Comparison of ENCODE assay signal across 1 fruit fly cellular context in the genomic region with DNA sequence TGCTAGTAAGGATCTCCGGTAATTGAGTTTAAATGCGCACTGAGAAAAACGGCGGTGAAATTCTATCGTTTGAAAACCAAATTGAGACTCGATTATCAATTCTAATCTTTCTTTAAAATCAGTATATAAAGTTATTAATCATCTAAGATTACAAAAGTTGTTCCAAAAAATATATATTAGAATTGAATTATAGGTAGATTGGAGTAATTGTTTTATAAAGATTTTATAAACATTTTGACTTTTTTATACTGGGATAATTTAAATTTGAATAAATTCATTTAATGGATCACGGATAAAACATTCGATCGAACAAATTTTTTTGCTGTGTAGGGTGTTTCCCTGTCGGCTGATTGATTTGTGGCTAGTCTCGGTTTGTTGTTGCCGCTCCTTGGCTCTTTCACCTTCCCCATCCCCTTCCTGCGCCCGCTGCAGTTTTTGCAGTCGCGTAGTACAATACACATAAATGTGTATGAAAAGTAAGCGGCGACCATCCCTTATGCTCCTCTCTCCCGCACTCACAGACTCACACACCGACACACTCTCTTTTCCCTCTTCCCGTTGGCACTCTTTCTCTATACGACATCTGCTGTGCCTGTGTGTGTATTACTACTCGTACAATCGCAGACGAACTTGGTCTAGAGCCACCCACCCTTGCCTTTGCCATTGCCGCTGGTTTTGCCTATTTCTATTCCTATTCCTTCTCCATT.
TF ChIP-seq lines count a peak whose summit lies in the region.

No protein-coding gene starts in this region.

TF ChIP-seq in whole organism, embryonic, 481 proteins besides CTCF, POLR2A, EP300 and RAD21 (continued from another document and continues in another):
- TF ChIP-seq H2.0 (GFP tag; IDR thresholded peaks at IDR 0.05; lab: Robert Waterston, UW): 0 out of 2 replicates have a peak, but pooled peaks have one; percentile 3
- peak; percentile 45 for TF ChIP-seq CG17359 (tag; optimal IDR thresholded peaks at IDR 0.05; lab: Kevin White, UChicago)
- no peak for TF ChIP-seq bowl (GFP tag; IDR thresholded peaks at IDR 0.05; lab: Robert Waterston, UW)
- TF ChIP-seq fu2 (GFP tag; optimal IDR thresholded peaks at IDR 0.05; lab: Kevin White, UChicago): peak; percentile 3
- TF ChIP-seq CG8281 (tag; optimal IDR thresholded peaks at IDR 0.05; lab: Kevin White, UChicago): peak; percentile 16
- peak; percentile 90 for TF ChIP-seq CG14710 (tag; optimal IDR thresholded peaks at IDR 0.05; lab: Kevin White, UChicago)
- TF ChIP-seq HLH54F (GFP tag; optimal IDR thresholded peaks at IDR 0.05; lab: Kevin White, UChicago): peak; percentile 29
- peak; percentile 87 for TF ChIP-seq CG16815 (GFP tag; optimal IDR thresholded peaks at IDR 0.05; lab: Kevin White, UChicago)
- TF ChIP-seq CG1529 (GFP tag; optimal IDR thresholded peaks at IDR 0.05; lab: Kevin White, UChicago): peak; percentile 63
- TF ChIP-seq oc (tag; optimal IDR thresholded peaks at IDR 0.05; lab: Kevin White, UChicago): no peak
- TF ChIP-seq CG2678 (tag; optimal IDR thresholded peaks at IDR 0.05; lab: Kevin White, UChicago): peak; percentile 86
- no peak for TF ChIP-seq vfl (GFP tag; optimal IDR thresholded peaks at IDR 0.05; lab: Kevin White, UChicago)
- no peak for TF ChIP-seq Atf3 (GFP tag; optimal IDR thresholded peaks at IDR 0.05; lab: Kevin White, UChicago)
- TF ChIP-seq CG17385 (GFP tag; optimal IDR thresholded peaks at IDR 0.05; lab: Kevin White, UChicago): peak; percentile 71
- TF ChIP-seq CG15011 (GFP tag; optimal IDR thresholded peaks at IDR 0.05; lab: Kevin White, UChicago): peak; percentile 58
- TF ChIP-seq CG10274 (GFP tag; optimal IDR thresholded peaks at IDR 0.05; lab: Kevin White, UChicago): peak; percentile 26
- TF ChIP-seq B-H1 (GFP tag; IDR thresholded peaks at IDR 0.05; lab: Robert Waterston, UW): no peak
- TF ChIP-seq da (GFP tag; optimal IDR thresholded peaks at IDR 0.05; lab: Kevin White, UChicago): no peak
- no peak for TF ChIP-seq tna (GFP tag; IDR thresholded peaks at IDR 0.05; lab: Robert Waterston, UW; ENCODE audit: partially characterized antibody)
- no peak for TF ChIP-seq usp (GFP tag; optimal IDR thresholded peaks at IDR 0.05; lab: Kevin White, UChicago)
- TF ChIP-seq p53 (GFP tag; optimal IDR thresholded peaks at IDR 0.05; lab: Kevin White, UChicago): no peak
- no peak for TF ChIP-seq CG5953 (GFP tag; IDR thresholded peaks at IDR 0.05; lab: Robert Waterston, UW)
- TF ChIP-seq Ets65A (GFP tag; lab: Kevin White, UChicago): peak; percentile 90
- 0 out of 2 replicates have a peak, but pooled peaks have one; percentile 3 for TF ChIP-seq wdn (GFP tag; IDR thresholded peaks at IDR 0.05; lab: Robert Waterston, UW)
- no peak for TF ChIP-seq zen2 (GFP tag; IDR thresholded peaks at IDR 0.05; lab: Robert Waterston, UW; ENCODE audit: partially characterized antibody)
- TF ChIP-seq unpg (GFP tag; optimal IDR thresholded peaks at IDR 0.05; lab: Kevin White, UChicago): peak; percentile 78
- TF ChIP-seq dm (GFP tag; optimal IDR thresholded peaks at IDR 0.05; lab: Kevin White, UChicago): no peak
- peak; percentile 66 for TF ChIP-seq CG4820 (GFP tag; optimal IDR thresholded peaks at IDR 0.05; lab: Kevin White, UChicago)
- no peak for TF ChIP-seq Taf1 (GFP tag; IDR thresholded peaks at IDR 0.05; lab: Robert Waterston, UW)
- TF ChIP-seq BtbVII (GFP tag; optimal IDR thresholded peaks at IDR 0.05; lab: Kevin White, UChicago): peak; percentile 66
- no peak for TF ChIP-seq CG17912 (GFP tag; optimal IDR thresholded peaks at IDR 0.05; lab: Kevin White, UChicago)
- TF ChIP-seq HmgD (GFP tag; optimal IDR thresholded peaks at IDR 0.05; lab: Kevin White, UChicago): no peak
- peak; percentile 9 for TF ChIP-seq Jarid2 (GFP tag; optimal IDR thresholded peaks at IDR 0.05; lab: Kevin White, UChicago)
- peak; percentile 25; the same call in 1 of the 3 replicates for TF ChIP-seq ci (GFP tag; IDR thresholded peaks at IDR 0.05; lab: Robert Waterston, UW)
- no peak for TF ChIP-seq hkb (optimal IDR thresholded peaks at IDR 0.05; lab: Kevin White, UChicago)
- no peak for TF ChIP-seq hkb (GFP tag; IDR thresholded peaks at IDR 0.05; lab: Robert Waterston, UW)
- TF ChIP-seq CG11456 (GFP tag; IDR thresholded peaks at IDR 0.05; lab: Robert Waterston, UW): no peak
- TF ChIP-seq Nf-YA (GFP tag; IDR thresholded peaks at IDR 0.05; lab: Robert Waterston, UW): no peak
- peak in 1 of 2 experiments; percentile 34 for TF ChIP-seq chif (GFP tag; optimal IDR thresholded peaks at IDR 0.05; lab: Kevin White, UChicago)
- TF ChIP-seq slbo (GFP tag; IDR thresholded peaks at IDR 0.05; lab: Robert Waterston, UW): peak; percentile 39; the same call in 1 of the 2 replicates
- TF ChIP-seq Rx (GFP tag; IDR thresholded peaks at IDR 0.05; lab: Robert Waterston, UW): 0 out of 2 replicates have a peak, but pooled peaks have one; percentile 32
- no peak for TF ChIP-seq vvl (GFP tag; IDR thresholded peaks at IDR 0.05; lab: Robert Waterston, UW)
- peak; percentile 60 for TF ChIP-seq Asciz (GFP tag; optimal IDR thresholded peaks at IDR 0.05; lab: Kevin White, UChicago)
- no peak for TF ChIP-seq Side (GFP tag; optimal IDR thresholded peaks at IDR 0.05; lab: Kevin White, UChicago)
- TF ChIP-seq CG7987 (GFP tag; optimal IDR thresholded peaks at IDR 0.05; lab: Kevin White, UChicago): no peak
- no peak for TF ChIP-seq CG1024 (GFP tag; IDR thresholded peaks at IDR 0.05; lab: Robert Waterston, UW)
- TF ChIP-seq crol (GFP tag; IDR thresholded peaks at IDR 0.05; lab: Robert Waterston, UW): peak; percentile 74
- no peak for TF ChIP-seq ase (GFP tag; IDR thresholded peaks at IDR 0.05; lab: Robert Waterston, UW)
- peak in 1 of 3 experiments; percentile 36 for TF ChIP-seq Stat92E (GFP tag; optimal IDR thresholded peaks at IDR 0.05; lab: Kevin White, UChicago)
- no peak for TF ChIP-seq jigr1 (GFP tag; IDR thresholded peaks at IDR 0.05; lab: Robert Waterston, UW)
- TF ChIP-seq NfI (GFP tag; optimal IDR thresholded peaks at IDR 0.05; lab: Kevin White, UChicago): peak; percentile 53
- no peak for TF ChIP-seq CG12236 (GFP tag; optimal IDR thresholded peaks at IDR 0.05; lab: Kevin White, UChicago)
- TF ChIP-seq Fer3 (tag; optimal IDR thresholded peaks at IDR 0.05; lab: Kevin White, UChicago): peak; percentile 17
- peak; percentile 46 for TF ChIP-seq CG11723 (GFP tag; optimal IDR thresholded peaks at IDR 0.05; lab: Kevin White, UChicago)
- TF ChIP-seq CG11247 (GFP tag; IDR thresholded peaks at IDR 0.05; lab: Robert Waterston, UW): no peak
- no peak for TF ChIP-seq cato (GFP tag; optimal IDR thresholded peaks at IDR 0.05; lab: Kevin White, UChicago; ENCODE audit: borderline replicate concordance)
- TF ChIP-seq CG14050 (GFP tag; IDR thresholded peaks at IDR 0.05; lab: Robert Waterston, UW): no peak
- peak; percentile 90 for TF ChIP-seq sens (GFP tag; lab: Kevin White, UChicago)
- TF ChIP-seq CG4282 (GFP tag; optimal IDR thresholded peaks at IDR 0.05; lab: Kevin White, UChicago): no peak
- peak; percentile 80 for TF ChIP-seq CG15601 (tag; optimal IDR thresholded peaks at IDR 0.05; lab: Kevin White, UChicago)
- TF ChIP-seq CG14860 (GFP tag; IDR thresholded peaks at IDR 0.05; lab: Robert Waterston, UW; ENCODE audit: partially characterized antibody): no peak
- peak; percentile 15 for TF ChIP-seq Mes4 (GFP tag; optimal IDR thresholded peaks at IDR 0.05; lab: Kevin White, UChicago)
- no peak for TF ChIP-seq CG3065 (GFP tag; optimal IDR thresholded peaks at IDR 0.05; lab: Kevin White, UChicago)
- peak; percentile 70 for TF ChIP-seq CG15269 (tag; optimal IDR thresholded peaks at IDR 0.05; lab: Kevin White, UChicago)
- TF ChIP-seq ab (GFP tag; optimal IDR thresholded peaks at IDR 0.05; lab: Kevin White, UChicago): no peak
- no peak for TF ChIP-seq Dad (GFP tag; optimal IDR thresholded peaks at IDR 0.05; lab: Kevin White, UChicago)
- no peak for TF ChIP-seq D19B (GFP tag; optimal IDR thresholded peaks at IDR 0.05; lab: Kevin White, UChicago)
- TF ChIP-seq Sry-β (GFP tag; optimal IDR thresholded peaks at IDR 0.05; lab: Kevin White, UChicago): no peak
- TF ChIP-seq CG32532 (GFP tag; IDR thresholded peaks at IDR 0.05; lab: Robert Waterston, UW): 0 out of 2 replicates have a peak, but pooled peaks have one; percentile 13
- no peak for TF ChIP-seq CkIIα-i1 (GFP tag; IDR thresholded peaks at IDR 0.05; lab: Robert Waterston, UW)
- no peak for TF ChIP-seq CG17612 (GFP tag; IDR thresholded peaks at IDR 0.05; lab: Robert Waterston, UW)
- TF ChIP-seq CG10267 (tag; optimal IDR thresholded peaks at IDR 0.05; lab: Kevin White, UChicago): peak; percentile 81
- no peak for TF ChIP-seq CG4707 (GFP tag; optimal IDR thresholded peaks at IDR 0.05; lab: Kevin White, UChicago)
- no peak for TF ChIP-seq lov (optimal IDR thresholded peaks at IDR 0.05; lab: Kevin White, UChicago)
- no peak for TF ChIP-seq lov (GFP tag; IDR thresholded peaks at IDR 0.05; lab: Robert Waterston, UW)
- peak; percentile 47 for TF ChIP-seq sug (tag; optimal IDR thresholded peaks at IDR 0.05; lab: Kevin White, UChicago)
- no peak for TF ChIP-seq dan (GFP tag; IDR thresholded peaks at IDR 0.05; lab: Robert Waterston, UW)
- TF ChIP-seq tup (GFP tag; optimal IDR thresholded peaks at IDR 0.05; lab: Kevin White, UChicago): no peak
- TF ChIP-seq aop (GFP tag; IDR thresholded peaks at IDR 0.05; lab: Robert Waterston, UW): no peak
- TF ChIP-seq hbn (GFP tag; IDR thresholded peaks at IDR 0.05; lab: Robert Waterston, UW; ENCODE audit: partially characterized antibody): no peak
- TF ChIP-seq NK7.1 (GFP tag; optimal IDR thresholded peaks at IDR 0.05; lab: Kevin White, UChicago): no peak
- no peak for TF ChIP-seq CG16863 (GFP tag; optimal IDR thresholded peaks at IDR 0.05; lab: Kevin White, UChicago)
- TF ChIP-seq CG1603 (tag; optimal IDR thresholded peaks at IDR 0.05; lab: Kevin White, UChicago): peak; percentile 22
- TF ChIP-seq nom (GFP tag; optimal IDR thresholded peaks at IDR 0.05; lab: Kevin White, UChicago): no peak
- peak; percentile 5 for TF ChIP-seq CG7271 (tag; optimal IDR thresholded peaks at IDR 0.05; lab: Kevin White, UChicago)
- peak; percentile 75; the same call in 3 of the 4 replicates for TF ChIP-seq chinmo (GFP tag; IDR thresholded peaks at IDR 0.05; lab: Robert Waterston, UW; ENCODE audit: partially characterized antibody)
- peak; percentile 72 for TF ChIP-seq Hmr (GFP tag; optimal IDR thresholded peaks at IDR 0.05; lab: Kevin White, UChicago)
- TF ChIP-seq dysf (GFP tag; IDR thresholded peaks at IDR 0.05; lab: Robert Waterston, UW): no peak
- TF ChIP-seq toy (GFP tag; IDR thresholded peaks at IDR 0.05; lab: Robert Waterston, UW): no peak
- TF ChIP-seq ham (GFP tag; IDR thresholded peaks at IDR 0.05; lab: Robert Waterston, UW): no peak
- TF ChIP-seq pfk (GFP tag; optimal IDR thresholded peaks at IDR 0.05; lab: Kevin White, UChicago): no peak
- TF ChIP-seq inv (GFP tag; IDR thresholded peaks at IDR 0.05; lab: Robert Waterston, UW; ENCODE audit: partially characterized antibody): no peak
- no peak for TF ChIP-seq ato (GFP tag; IDR thresholded peaks at IDR 0.05; lab: Robert Waterston, UW; ENCODE audit: partially characterized antibody)
- TF ChIP-seq gem (tag; optimal IDR thresholded peaks at IDR 0.05; lab: Kevin White, UChicago): peak; percentile 93
- peak; percentile 83 for TF ChIP-seq CG4404 (GFP tag; IDR thresholded peaks at IDR 0.05; lab: Robert Waterston, UW)
- peak; percentile 47 for TF ChIP-seq CG18764 (GFP tag; optimal IDR thresholded peaks at IDR 0.05; lab: Kevin White, UChicago)
- TF ChIP-seq Dp (GFP tag; optimal IDR thresholded peaks at IDR 0.05; lab: Kevin White, UChicago): no peak
- peak; percentile 58 for TF ChIP-seq CG12299 (tag; optimal IDR thresholded peaks at IDR 0.05; lab: Kevin White, UChicago)
- no peak for TF ChIP-seq CG10366 (GFP tag; IDR thresholded peaks at IDR 0.05; lab: Robert Waterston, UW)
- TF ChIP-seq Xbp1 (GFP tag; optimal IDR thresholded peaks at IDR 0.05; lab: Kevin White, UChicago): peak; percentile 72
- no peak for TF ChIP-seq prd (optimal IDR thresholded peaks at IDR 0.05; lab: Kevin White, UChicago)
- peak; percentile 71; the same call in 2 of the 3 replicates for TF ChIP-seq prd (GFP tag; IDR thresholded peaks at IDR 0.05; lab: Robert Waterston, UW)
- peak; percentile 43 for TF ChIP-seq CG9437 (GFP tag; optimal IDR thresholded peaks at IDR 0.05; lab: Kevin White, UChicago)
- peak; percentile 85 for TF ChIP-seq CG8388 (GFP tag; optimal IDR thresholded peaks at IDR 0.05; lab: Kevin White, UChicago)
- peak; percentile 14 for TF ChIP-seq YL-1 (GFP tag; optimal IDR thresholded peaks at IDR 0.05; lab: Kevin White, UChicago)
- peak; percentile 43 for TF ChIP-seq onecut (GFP tag; IDR thresholded peaks at IDR 0.05; lab: Robert Waterston, UW)
- TF ChIP-seq CG12155 (GFP tag; optimal IDR thresholded peaks at IDR 0.05; lab: Kevin White, UChicago): peak; percentile 69
- peak; percentile 13 for TF ChIP-seq ewg (GFP tag; optimal IDR thresholded peaks at IDR 0.05; lab: Kevin White, UChicago)
- TF ChIP-seq z (GFP tag; IDR thresholded peaks at IDR 0.05; lab: Robert Waterston, UW): no peak
- peak; percentile 69 for TF ChIP-seq bcd (GFP tag; optimal IDR thresholded peaks at IDR 0.05; lab: Kevin White, UChicago)
- peak; percentile 81 for TF ChIP-seq gcm (GFP tag; optimal IDR thresholded peaks at IDR 0.05; lab: Kevin White, UChicago)
- TF ChIP-seq HHEX (GFP tag; optimal IDR thresholded peaks at IDR 0.05; lab: Kevin White, UChicago): peak; percentile 39
- TF ChIP-seq CHES-1-like (GFP tag; optimal IDR thresholded peaks at IDR 0.05; lab: Kevin White, UChicago): no peak
- TF ChIP-seq fd96Cb (tag; optimal IDR thresholded peaks at IDR 0.05; lab: Kevin White, UChicago): peak; percentile 75
- TF ChIP-seq CG1647 (GFP tag; optimal IDR thresholded peaks at IDR 0.05; lab: Kevin White, UChicago): no peak
- peak; percentile 93 for TF ChIP-seq CG12391 (tag; optimal IDR thresholded peaks at IDR 0.05; lab: Kevin White, UChicago)
- no peak for TF ChIP-seq jumu (GFP tag; optimal IDR thresholded peaks at IDR 0.05; lab: Kevin White, UChicago)
- peak; percentile 42 for TF ChIP-seq caup (GFP tag; optimal IDR thresholded peaks at IDR 0.05; lab: Kevin White, UChicago; ENCODE audit: severe bottlenecking)
- peak; percentile 80 for TF ChIP-seq Hr3 (GFP tag; optimal IDR thresholded peaks at IDR 0.05; lab: Kevin White, UChicago)
- TF ChIP-seq CG14014 (GFP tag; IDR thresholded peaks at IDR 0.05; lab: Robert Waterston, UW): no peak; the same call in 1 of the 2 replicates
- no peak for TF ChIP-seq CG7745 (tag; optimal IDR thresholded peaks at IDR 0.05; lab: Kevin White, UChicago)
- TF ChIP-seq trh (GFP tag; optimal IDR thresholded peaks at IDR 0.05; lab: Kevin White, UChicago): peak; percentile 19
- no peak for TF ChIP-seq shn (GFP tag; optimal IDR thresholded peaks at IDR 0.05; lab: Kevin White, UChicago)
- peak; percentile 31; the same call in 1 of the 2 replicates for TF ChIP-seq esg (GFP tag; conservative IDR thresholded peaks at IDR 0.05; lab: Robert Waterston, UW)
